Fruit fly (Drosophila melanogaster) whole organism: ENCODE measurements around the gene CG18304.

Experiments used
- CG8478 ChIP-seq: fragments of >200 bp; optimal IDR thresholded peaks from 2 replicates; lab custom pipeline; 2018; ENCODE audit warnings: inconsistent platforms
- Dll ChIP-seq: fragments of >200 bp; optimal IDR thresholded peaks from 2 replicates; lab custom pipeline; 2017
- EcR ChIP-seq, 2 experiments: fragments of >200 bp; optimal IDR thresholded peaks; 2 replicates each; lab custom pipeline; 2017; ENCODE audit warnings: missing biosample characterization in 2 of 2, missing genetic modification characterization in 2 of 2, missing genetic modification reagents in 2 of 2
- pan ChIP-seq: fragments of >200 bp; optimal IDR thresholded peaks from 2 replicates; lab custom pipeline; 2017
- psq ChIP-seq: fragments of >200 bp; optimal IDR thresholded peaks from 2 replicates; lab custom pipeline; 2017
- usp ChIP-seq: fragments of >200 bp; optimal IDR thresholded peaks from 2 replicates; lab custom pipeline; 2017; ENCODE audit warnings: missing biosample characterization, missing genetic modification characterization, mixed read lengths

Gene CG18304

DNA sequence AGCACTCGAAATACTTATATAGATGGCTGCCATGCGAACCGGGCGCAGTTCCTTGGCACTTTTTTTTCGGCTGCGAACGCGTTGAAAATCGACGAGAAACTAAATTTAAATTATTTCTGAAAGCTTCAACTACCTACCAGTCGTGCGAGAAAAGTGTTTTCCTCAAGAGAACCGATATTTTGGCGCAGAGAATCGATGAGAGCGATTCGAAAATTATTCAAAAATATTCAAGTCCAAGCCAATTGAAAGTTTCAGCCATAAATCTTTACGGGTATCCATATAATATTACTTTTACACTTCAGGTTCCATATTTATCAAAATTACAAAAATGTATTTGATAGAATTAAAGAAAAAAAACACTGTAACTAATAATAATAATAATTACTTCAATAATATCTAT, at the start of gene CG18304:
TSS of gene CG18304 (minus strand) at position 101 of the 400 bp plus-strand sequence.
- TF ChIP-seq psq (lab: Kevin White, UChicago), result no peak
- no peak for TF ChIP-seq EcR (GFP tag; optimal IDR thresholded peaks at IDR 0.05; lab: Kevin White, UChicago)

DNA sequence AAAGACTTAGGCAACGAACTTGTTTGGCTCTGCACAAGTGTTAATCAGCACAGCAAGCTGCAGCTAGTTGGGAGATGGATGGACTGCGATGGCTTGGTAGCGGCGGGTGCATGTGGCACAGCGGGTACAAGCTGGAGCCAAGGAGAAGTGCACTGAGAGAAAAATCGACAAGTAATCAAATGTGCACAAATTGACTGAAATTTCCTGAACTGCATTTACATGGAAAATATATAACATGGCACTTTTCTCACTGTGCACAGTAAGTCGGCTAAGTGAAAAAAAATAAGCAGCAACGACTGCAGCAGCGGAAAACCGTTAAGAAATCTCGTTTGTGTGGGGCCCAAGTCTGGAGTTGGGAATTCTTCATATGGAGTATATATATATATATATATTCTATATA, 48.5 kb upstream of the CG18304 start:
- TF ChIP-seq pan (lab: Kevin White, UChicago) (no peak), psq (lab: Kevin White, UChicago) (no peak), EcR (GFP tag; optimal IDR thresholded peaks at IDR 0.05; lab: Kevin White, UChicago) (no peak), CG8478 (lab: Kevin White, UChicago) (no peak), usp (no peak), Dll (no peak)

DNA sequence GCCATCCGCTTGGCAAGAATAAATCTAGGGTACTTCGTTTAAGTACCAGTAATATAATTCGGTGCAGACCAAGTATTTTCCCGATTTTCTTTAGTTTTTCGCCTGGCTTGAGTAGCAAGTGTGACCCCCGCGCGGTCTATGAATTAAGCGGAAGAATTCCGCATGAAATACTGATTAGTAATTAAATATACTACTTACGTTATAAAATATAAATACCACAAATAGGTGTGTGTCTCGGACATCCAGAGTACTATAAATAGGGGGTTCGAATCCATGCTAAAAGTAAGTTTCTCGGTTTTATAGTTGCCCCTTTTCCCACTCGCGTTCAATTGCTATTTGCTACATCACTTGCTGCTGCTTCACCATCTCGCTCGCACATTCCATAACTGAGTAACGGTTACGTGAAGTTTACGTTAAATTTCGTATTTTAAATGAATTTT, 29.0 kb upstream of the CG18304 start, which contains the start of gene snRNP-U1-70K:
TSS of gene snRNP-U1-70K (minus strand) at position 141 of the 440 bp plus-strand sequence.
- no peak for TF ChIP-seq psq (lab: Kevin White, UChicago)
- no peak for TF ChIP-seq EcR (GFP tag; optimal IDR thresholded peaks at IDR 0.05; lab: Kevin White, UChicago)
- no peak for TF ChIP-seq pan (lab: Kevin White, UChicago)
- TF ChIP-seq CG8478 (lab: Kevin White, UChicago), result no peak
- TF ChIP-seq Dll, result no peak
- no peak for TF ChIP-seq usp

DNA sequence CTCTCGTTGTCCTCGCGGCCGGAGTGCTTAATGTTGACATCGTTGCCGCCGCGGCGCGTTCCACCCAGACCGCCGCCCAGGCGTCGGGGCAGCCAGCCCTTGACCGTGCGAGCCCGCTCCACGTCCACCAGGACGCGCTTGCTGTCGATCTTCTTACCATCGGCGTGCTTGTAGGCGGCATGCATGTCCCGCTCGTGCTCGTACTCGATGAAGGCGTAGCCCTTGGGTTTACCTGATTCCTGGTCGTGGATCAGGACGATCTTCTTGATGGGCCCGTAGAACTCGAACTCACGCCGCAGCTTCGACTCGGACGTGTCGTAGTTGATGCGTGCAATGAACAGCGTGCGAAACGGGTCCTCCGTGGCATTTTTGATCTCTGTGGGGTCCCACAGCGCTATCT, 28.2 kb upstream of the CG18304 start:
- no peak for TF ChIP-seq CG8478 (lab: Kevin White, UChicago)
- no peak for TF ChIP-seq usp
- no peak for TF ChIP-seq EcR (GFP tag; optimal IDR thresholded peaks at IDR 0.05; lab: Kevin White, UChicago)
- no peak for TF ChIP-seq pan (lab: Kevin White, UChicago)
- no peak for TF ChIP-seq Dll
- no peak for TF ChIP-seq psq (lab: Kevin White, UChicago)

DNA sequence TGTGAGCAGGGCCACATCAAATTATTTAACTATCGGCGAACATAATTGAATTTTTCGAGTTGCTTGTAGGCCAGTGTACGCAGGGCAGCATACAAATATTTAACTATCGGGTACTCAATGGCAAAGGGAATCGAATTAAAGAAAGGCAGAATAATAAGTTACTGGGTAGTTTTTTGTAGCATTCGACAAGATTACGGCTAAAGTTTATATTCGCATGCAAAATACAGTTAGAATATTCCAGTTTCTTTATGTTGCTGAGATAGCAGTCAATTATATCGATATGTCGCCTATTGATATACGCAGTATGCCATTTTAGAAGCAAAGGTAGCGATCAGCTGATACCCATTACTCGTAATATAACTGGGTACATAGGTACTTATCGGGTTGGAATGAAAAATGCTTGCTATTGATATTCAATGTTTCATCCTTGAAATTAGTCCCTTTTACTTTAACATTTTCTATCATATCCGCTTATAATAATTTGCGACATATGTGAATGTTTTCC, 25.5 kb upstream of the CG18304 start:
- TF ChIP-seq psq (lab: Kevin White, UChicago) (no peak), pan (lab: Kevin White, UChicago) (peak; percentile 89), EcR (GFP tag; optimal IDR thresholded peaks at IDR 0.05; lab: Kevin White, UChicago) (no peak), CG8478 (lab: Kevin White, UChicago) (no peak)

DNA sequence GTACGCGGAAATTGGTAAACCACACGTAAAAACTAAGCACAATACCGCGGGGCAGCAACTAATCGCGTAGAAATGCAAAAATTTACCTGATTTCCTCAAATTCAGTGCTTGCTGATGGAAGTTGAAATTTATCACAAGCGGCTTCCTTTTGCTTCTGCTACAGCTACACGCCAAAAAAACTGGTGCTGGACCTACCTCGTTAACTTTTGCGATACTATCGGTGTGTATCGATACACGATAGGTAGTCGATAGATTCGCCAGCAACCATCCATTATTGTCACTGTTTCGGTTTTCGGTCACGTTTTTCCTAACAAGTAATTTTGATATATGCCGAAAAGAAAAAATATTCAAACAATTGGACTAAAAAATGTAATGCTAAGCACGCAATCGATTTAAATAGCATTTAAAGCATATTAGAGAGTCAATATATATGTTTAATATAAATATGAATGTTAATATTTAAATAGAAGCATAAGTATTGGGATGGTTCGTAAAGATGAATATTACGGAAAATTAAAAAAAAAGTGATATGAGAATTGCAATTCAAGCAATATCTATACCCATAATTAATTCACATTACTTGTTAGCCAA, 24.9 kb upstream of the CG18304 start, which contains the start of gene Sumo:
TSS of gene Sumo (minus strand) at position 223 of the 591 bp plus-strand sequence.
- no peak for TF ChIP-seq psq (lab: Kevin White, UChicago)
- TF ChIP-seq EcR (GFP tag; optimal IDR thresholded peaks at IDR 0.05; lab: Kevin White, UChicago), result no peak
- no peak for TF ChIP-seq CG8478 (lab: Kevin White, UChicago)
- no peak for TF ChIP-seq pan (lab: Kevin White, UChicago)
- no peak for TF ChIP-seq usp
- no peak for TF ChIP-seq Dll

DNA sequence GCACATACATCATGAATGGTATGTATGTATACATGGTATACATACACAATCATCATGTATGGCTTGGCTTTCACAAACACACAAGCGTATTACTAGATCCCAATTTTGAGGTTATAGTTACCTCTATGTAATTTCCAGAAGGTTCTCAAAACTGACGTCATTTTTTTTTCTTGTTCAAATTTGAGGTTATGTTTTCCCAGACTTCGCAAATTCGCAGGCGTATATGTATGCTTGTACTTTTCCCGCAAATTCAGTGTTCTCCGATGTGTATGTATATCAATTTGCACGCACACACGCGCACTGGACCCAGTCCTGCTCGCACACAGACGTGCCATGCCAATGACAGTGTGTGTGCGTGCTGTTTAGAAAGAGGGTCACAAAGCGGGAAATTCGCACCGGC, 23.7 kb upstream of the CG18304 start:
- TF ChIP-seq Dll (no peak), pan (lab: Kevin White, UChicago) (no peak), EcR (GFP tag; optimal IDR thresholded peaks at IDR 0.05; lab: Kevin White, UChicago) (no peak), CG8478 (lab: Kevin White, UChicago) (no peak), usp (no peak), psq (lab: Kevin White, UChicago) (no peak)

DNA sequence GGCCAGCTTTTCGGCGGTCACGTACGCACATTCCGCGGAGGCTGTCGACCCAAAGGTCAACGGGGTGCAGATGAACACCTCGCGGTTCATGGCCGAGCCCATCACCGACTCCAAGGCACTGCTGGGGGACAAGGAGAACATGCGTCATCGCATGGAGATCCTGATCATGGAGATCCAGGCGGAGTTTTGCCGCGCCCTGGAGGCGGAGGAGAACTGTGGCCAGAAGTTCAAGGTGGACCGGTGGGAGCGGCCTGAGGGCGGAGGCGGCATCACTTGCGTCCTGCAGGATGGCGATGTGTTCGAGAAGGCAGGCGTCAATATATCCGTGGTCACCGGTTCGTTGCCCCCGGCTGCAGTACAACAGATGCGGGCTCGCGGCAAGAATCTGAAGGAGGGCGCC, 22.0 kb upstream of the CG18304 start:
- TF ChIP-seq pan (lab: Kevin White, UChicago), result no peak
- TF ChIP-seq EcR (GFP tag; optimal IDR thresholded peaks at IDR 0.05; lab: Kevin White, UChicago), result no peak
- no peak for TF ChIP-seq CG8478 (lab: Kevin White, UChicago)
- TF ChIP-seq psq (lab: Kevin White, UChicago), result no peak
- no peak for TF ChIP-seq Dll
- no peak for TF ChIP-seq usp

DNA sequence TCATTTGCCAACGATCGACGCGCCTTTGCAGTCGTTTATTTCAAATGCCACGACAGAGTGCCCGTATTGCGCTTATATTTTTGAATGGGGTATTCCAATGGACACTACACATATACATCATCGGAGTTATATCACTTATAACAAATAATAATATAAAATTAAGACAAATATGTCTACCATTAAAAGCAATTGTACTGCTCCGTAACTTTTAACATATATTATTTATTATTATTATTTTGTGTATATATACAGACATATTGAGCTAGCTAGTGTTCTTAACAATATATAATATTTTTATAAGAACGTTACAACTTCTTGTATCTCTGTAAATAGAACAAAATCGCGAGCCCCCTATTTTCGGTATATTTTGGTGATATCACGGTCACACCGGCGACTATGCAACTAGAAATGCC, 21.4 kb upstream of the CG18304 start, which contains the start of the genes sip2 and Coprox:
TSS of gene sip2 (minus strand) at position 53 of the 413 bp plus-strand sequence.
TSS of gene Coprox (plus strand) at position 400 of the 413 bp plus-strand sequence.
- no peak for TF ChIP-seq usp
- TF ChIP-seq Dll, result no peak
- no peak for TF ChIP-seq EcR (GFP tag; optimal IDR thresholded peaks at IDR 0.05; lab: Kevin White, UChicago)
- TF ChIP-seq pan (lab: Kevin White, UChicago), result no peak
- TF ChIP-seq psq (lab: Kevin White, UChicago), result no peak
- TF ChIP-seq CG8478 (lab: Kevin White, UChicago), result no peak

DNA sequence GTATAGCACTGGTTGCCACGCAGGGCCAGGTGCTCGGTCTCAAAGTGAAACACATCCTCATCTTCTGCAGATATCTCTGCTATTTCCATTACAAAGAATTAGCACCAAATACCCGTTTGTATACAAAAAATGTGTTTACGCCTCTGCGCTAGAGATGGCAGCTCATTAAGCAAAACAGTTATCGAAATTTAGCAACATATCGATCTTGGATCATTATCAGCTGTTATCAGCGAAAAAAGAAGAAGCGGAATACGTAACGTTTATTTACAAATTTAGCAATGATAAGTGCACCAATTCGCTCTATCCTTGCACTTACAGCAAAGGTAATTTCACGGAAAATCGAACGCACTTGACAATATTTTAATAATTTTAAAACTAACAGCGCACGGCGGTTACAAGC, 17.6 kb upstream of the CG18304 start, which contains the start of the genes Atac1 and Hmgcl:
TSS of gene Atac1 (minus strand) at position 164 of the 400 bp plus-strand sequence.
TSS of gene Hmgcl (plus strand) at position 213 of the 400 bp plus-strand sequence.
- TF ChIP-seq usp (no peak), pan (lab: Kevin White, UChicago) (no peak), CG8478 (lab: Kevin White, UChicago) (no peak), psq (lab: Kevin White, UChicago) (no peak), EcR (GFP tag; optimal IDR thresholded peaks at IDR 0.05; lab: Kevin White, UChicago) (no peak), Dll (no peak)

DNA sequence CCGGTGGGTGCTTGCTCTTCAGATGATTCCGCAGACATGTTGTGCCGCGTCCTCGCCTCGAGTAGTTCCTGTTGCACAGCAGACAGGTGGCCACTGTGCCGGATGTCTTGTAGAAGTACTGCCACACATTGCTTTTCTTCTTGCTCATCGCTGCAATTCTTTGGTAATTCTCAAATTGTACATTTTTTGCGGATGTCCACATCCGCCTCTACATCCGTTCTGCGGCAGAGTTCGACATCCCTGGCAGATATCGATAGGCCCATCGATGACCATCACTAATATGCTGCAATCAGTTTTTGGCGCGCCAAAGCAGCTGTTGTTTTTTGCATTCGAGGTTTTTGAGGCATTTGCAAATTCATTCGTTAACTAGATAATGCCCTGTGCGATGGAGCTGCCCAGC, 14.1 kb upstream of the CG18304 start, which contains the start of the genes CG13775 and CG3430:
TSS of gene CG13775 (minus strand) at position 226 of the 400 bp plus-strand sequence.
TSS of gene CG3430 (plus strand) at position 284 of the 400 bp plus-strand sequence.
- TF ChIP-seq psq (lab: Kevin White, UChicago) (no peak), Dll (no peak), usp (no peak), CG8478 (lab: Kevin White, UChicago) (no peak), EcR (GFP tag; optimal IDR thresholded peaks at IDR 0.05; lab: Kevin White, UChicago) (no peak), pan (lab: Kevin White, UChicago) (no peak)

DNA sequence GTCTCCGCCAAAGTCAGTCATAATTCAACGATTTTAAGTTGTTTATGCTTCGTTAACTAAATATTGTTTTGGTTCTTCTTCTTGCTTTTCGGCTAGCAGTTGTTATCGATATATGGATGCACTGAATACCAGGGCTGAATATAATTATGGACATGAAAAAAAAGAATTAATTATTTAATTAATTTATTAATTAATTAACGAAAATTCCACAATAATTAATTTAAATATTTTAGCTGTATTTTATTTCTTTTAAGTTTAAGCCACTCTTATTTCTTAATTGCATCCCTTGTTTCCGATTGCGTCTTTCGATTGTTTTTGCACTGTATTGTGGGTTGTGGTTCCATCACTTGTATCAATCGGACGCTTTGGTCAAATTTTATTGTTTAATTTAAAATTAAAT, 7.5 kb upstream of the CG18304 start, which contains the start of the genes Gas41 and SA1:
TSS of gene Gas41 (minus strand) at position 112 of the 400 bp plus-strand sequence.
TSS of gene SA1 (plus strand) at position 326 of the 400 bp plus-strand sequence.
- TF ChIP-seq EcR (GFP tag; optimal IDR thresholded peaks at IDR 0.05; lab: Kevin White, UChicago), result no peak
- no peak for TF ChIP-seq psq (lab: Kevin White, UChicago)
- TF ChIP-seq Dll, result no peak
- TF ChIP-seq pan (lab: Kevin White, UChicago), result no peak
- TF ChIP-seq CG8478 (lab: Kevin White, UChicago), result no peak
- no peak for TF ChIP-seq usp
